Fruit fly (Drosophila melanogaster): ENCODE measurements around the gene Sfp26Ad.

Sfp26Ad gene

dm6 chr2L:5977070-5977728, 34.1 kb upstream of the Sfp26Ad start:
- peak; percentile 36 for TF ChIP-seq noc (tag; optimal IDR thresholded peaks at IDR 0.05)

dm6 chr2L:5975601-5976000, 32.5 kb upstream of the Sfp26Ad start:
- peak; percentile 19 for TF ChIP-seq noc (tag; optimal IDR thresholded peaks at IDR 0.05)

- no peak for TF ChIP-seq noc (tag; optimal IDR thresholded peaks at IDR 0.05)
Measured at dm6 chr2L:5975025-5975539, 32.0 kb upstream of the Sfp26Ad start.

dm6 chr2L:5974122-5974521, 31.0 kb upstream of the Sfp26Ad start:
- TF ChIP-seq noc (tag; optimal IDR thresholded peaks at IDR 0.05) = peak; percentile 34

- no peak for TF ChIP-seq noc (tag; optimal IDR thresholded peaks at IDR 0.05)
Measured at dm6 chr2L:5972588-5973236, 29.6 kb upstream of the Sfp26Ad start.

dm6 chr2L:5972005-5972404, 28.9 kb upstream of the Sfp26Ad start:
- TF ChIP-seq noc (tag; optimal IDR thresholded peaks at IDR 0.05) = peak; percentile 58

dm6 chr2L:5971093-5971808, 28.1 kb upstream of the Sfp26Ad start:
- TF ChIP-seq noc (tag; optimal IDR thresholded peaks at IDR 0.05) = no peak

dm6 chr2L:5969559-5969958, 26.5 kb upstream of the Sfp26Ad start, which contains the start of gene Ucp4B:
Gene Ucp4B (plus strand): TSS chr2L:5969859.
- TF ChIP-seq noc (tag; optimal IDR thresholded peaks at IDR 0.05) = no peak

dm6 chr2L:5967702-5968616, 24.9 kb upstream of the Sfp26Ad start, which contains the start of the genes CG13992 and Ucp4C:
Gene CG13992 (minus strand): TSS chr2L:5967752.
Gene Ucp4C (plus strand): TSS chr2L:5968566.
- no peak for TF ChIP-seq noc (tag; optimal IDR thresholded peaks at IDR 0.05)

- no peak for TF ChIP-seq noc (tag; optimal IDR thresholded peaks at IDR 0.05)
Measured at dm6 chr2L:5964851-5965250, 21.7 kb upstream of the Sfp26Ad start, which contains the start of gene psd. Gene psd (minus strand): TSS chr2L:5964951.

dm6 chr2L:5964211-5964610, 21.1 kb upstream of the Sfp26Ad start:
- TF ChIP-seq noc (tag; optimal IDR thresholded peaks at IDR 0.05) = no peak

dm6 chr2L:5963251-5963650, 20.1 kb upstream of the Sfp26Ad start:
- TF ChIP-seq noc (tag; optimal IDR thresholded peaks at IDR 0.05) = no peak

dm6 chr2L:5961169-5961918, 18.2 kb upstream of the Sfp26Ad start:
- TF ChIP-seq noc (tag; optimal IDR thresholded peaks at IDR 0.05) = no peak

dm6 chr2L:5959863-5960658, 17.0 kb upstream of the Sfp26Ad start, which contains the start of gene Vm26Aa:
Gene Vm26Aa (minus strand): TSS chr2L:5960340.
- no peak for TF ChIP-seq noc (tag; optimal IDR thresholded peaks at IDR 0.05)

Measured in whole organism, larva.